Worm (Caenorhabditis elegans) whole organism, young adult: ENCODE measurements around the gene lrr-1.
A peak's percentile ranks its signal among the peaks of the same experiment; 100 is the strongest.

ENCODE experiments used
- B0035.1 ChIP-seq: sonication (generic microtip); optimal IDR thresholded peaks from 2 replicates; lab custom pipeline; 2016; ENCODE audit warnings: missing genetic modification characterization, mild to moderate bottlenecking, missing compliant biosample characterization, missing genotype, missing genetic modification reagents
- F22D6.2 ChIP-seq: sonication (generic microtip); optimal IDR thresholded peaks from 2 replicates; lab custom pipeline; 2016; ENCODE audit warnings: mild to moderate bottlenecking, missing genetic modification characterization, missing compliant biosample characterization
- F23B12.7 ChIP-seq: sonication (generic microtip); optimal IDR thresholded peaks from 2 replicates; lab custom pipeline; 2017; ENCODE audit warnings: missing genetic modification characterization, mild to moderate bottlenecking, missing compliant biosample characterization, antibody characterized with exemption, moderate library complexity; ENCODE audit not compliant: insufficient read depth
- F37B4.10 ChIP-seq: fragments of 200-800 bp; sonication (Bioruptor generic); IDR thresholded peaks from 2 replicates; pipeline ENCODE4 v1.3.6; 2022; ENCODE audit warnings: missing genetic modification characterization, missing compliant biosample characterization
- F55B11.4 ChIP-seq: sonication (generic microtip); optimal IDR thresholded peaks from 2 replicates; lab custom pipeline; 2016; ENCODE audit warnings: missing compliant biosample characterization, missing genetic modification characterization, borderline replicate concordance; ENCODE audit not compliant: insufficient read depth
- F57A8.1 ChIP-seq: fragments of 200-800 bp; sonication (Bioruptor generic); optimal IDR thresholded peaks from 2 replicates; lab custom pipeline; 2018; ENCODE audit warnings: mild to moderate bottlenecking, missing genetic modification characterization, moderate library complexity, missing compliant biosample characterization
- F57C9.4 ChIP-seq: sonication (generic microtip); optimal IDR thresholded peaks from 2 replicates; lab custom pipeline; 2017; ENCODE audit warnings: mild to moderate bottlenecking, missing genetic modification characterization, missing compliant biosample characterization
- Y53G8AR.9 ChIP-seq: fragments of 200-800 bp; sonication (Bioruptor generic); conservative IDR thresholded peaks from 2 replicates; pipeline ENCODE4 v1.3.6; 2022; ENCODE audit warnings: missing genetic modification reagents, missing genetic modification characterization, missing compliant biosample characterization
- ZK185.1 ChIP-seq: sonication (generic microtip); optimal IDR thresholded peaks from 2 replicates; lab custom pipeline; 2016; ENCODE audit warnings: mild to moderate bottlenecking, missing genetic modification characterization, missing compliant biosample characterization; ENCODE audit not compliant: poor library complexity, severe bottlenecking
- attf-5 ChIP-seq: fragments of 200-800 bp; sonication (Bioruptor generic); optimal IDR thresholded peaks from 2 replicates; lab custom pipeline; 2018; ENCODE audit warnings: mild to moderate bottlenecking, missing genetic modification characterization, missing compliant biosample characterization
- cebp-1 ChIP-seq, 2 experiments: fragments of 200-800 bp in 1 of 2; sonication (Bioruptor generic) in 1 of 2; sonication (generic microtip) in 1 of 2; IDR thresholded peaks in 1 of 2; optimal IDR thresholded peaks in 1 of 2; 2 replicates each; pipeline versions ENCODE4 v1.3.6 to Lab custom; 2017 to 2022; ENCODE audit warnings: missing compliant biosample characterization in 2 of 2, missing genetic modification characterization in 2 of 2, mild to moderate bottlenecking in 1 of 2, missing genetic modification reagents in 1 of 2, moderate library complexity in 1 of 2
- ceh-58 ChIP-seq: fragments of 200-800 bp; sonication (Bioruptor generic); IDR thresholded peaks from 2 replicates; pipeline ENCODE4 v1.3.6; 2022; ENCODE audit warnings: missing genetic modification characterization, missing compliant biosample characterization
- die-1 ChIP-seq: sonication (generic microtip); optimal IDR thresholded peaks from 2 replicates; lab custom pipeline; 2016; ENCODE audit warnings: missing genotype, mild to moderate bottlenecking, missing genetic modification characterization, missing compliant biosample characterization
- dox-1 ChIP-seq: fragments of 200-800 bp; sonication (Bioruptor generic); IDR thresholded peaks from 2 replicates; pipeline ENCODE4 v1.3.6; 2022; ENCODE audit warnings: missing genetic modification reagents, missing genetic modification characterization, missing compliant biosample characterization
- egl-18 ChIP-seq: fragments of 200-800 bp; sonication (Bioruptor generic); IDR thresholded peaks from 2 replicates; pipeline ENCODE4 v1.3.6; 2022; ENCODE audit warnings: missing genetic modification reagents, missing genetic modification characterization, missing compliant biosample characterization
- egl-44 ChIP-seq: fragments of 200-800 bp; sonication (Bioruptor generic); IDR thresholded peaks from 2 replicates; pipeline ENCODE4 v1.3.6; 2022; ENCODE audit warnings: missing genetic modification reagents, missing genetic modification characterization, missing compliant biosample characterization
- hmg-20 ChIP-seq: fragments of 200-800 bp; sonication (Bioruptor generic); IDR thresholded peaks from 2 replicates; pipeline ENCODE4 v1.3.6; 2022; ENCODE audit warnings: missing genetic modification reagents, missing genetic modification characterization, missing compliant biosample characterization
- lag-1 ChIP-seq: fragments of 200-800 bp; sonication (Bioruptor generic); IDR thresholded peaks from 2 replicates; pipeline ENCODE4 v1.3.6; 2022; ENCODE audit warnings: missing genetic modification reagents, missing genetic modification characterization, missing compliant biosample characterization
- lin-54 ChIP-seq: fragments of 200-800 bp; sonication (Bioruptor generic); optimal IDR thresholded peaks from 2 replicates; lab custom pipeline; 2018; ENCODE audit warnings: mild to moderate bottlenecking, missing genetic modification characterization, missing compliant biosample characterization
- lsl-1 ChIP-seq: fragments of 200-800 bp; sonication (Bioruptor generic); optimal IDR thresholded peaks from 2 replicates; lab custom pipeline; 2018; ENCODE audit warnings: mild to moderate bottlenecking, missing genetic modification characterization, moderate library complexity, missing compliant biosample characterization
- lsy-27 ChIP-seq: sonication (generic microtip); optimal IDR thresholded peaks from 2 replicates; lab custom pipeline; 2017; ENCODE audit warnings: missing genetic modification characterization, mild to moderate bottlenecking, missing compliant biosample characterization, antibody characterized with exemption, missing genotype, borderline replicate concordance; ENCODE audit not compliant: insufficient read depth
- madf-6 ChIP-seq: fragments of 200-800 bp; sonication (Bioruptor generic); IDR thresholded peaks from 2 replicates; pipeline ENCODE4 v1.3.6; 2022; ENCODE audit warnings: missing genetic modification reagents, missing genetic modification characterization, missing compliant biosample characterization
- mcd-1 ChIP-seq: fragments of 200-800 bp; sonication (Bioruptor generic); IDR thresholded peaks from 2 replicates; pipeline ENCODE4 v1.3.6; 2022; ENCODE audit warnings: missing genetic modification reagents, missing genetic modification characterization, missing compliant biosample characterization
- nfyb-1 ChIP-seq: fragments of 200-800 bp; sonication (Bioruptor generic); IDR thresholded peaks from 2 replicates; pipeline ENCODE4 v1.3.6; 2022; ENCODE audit warnings: missing genetic modification reagents, missing genetic modification characterization, missing compliant biosample characterization
- nhr-120 ChIP-seq: fragments of 200-800 bp; sonication (Bioruptor generic); IDR thresholded peaks from 2 replicates; pipeline ENCODE4 v1.3.6; 2022; ENCODE audit warnings: missing genetic modification characterization, missing compliant biosample characterization
- nhr-179 ChIP-seq: sonication (generic microtip); optimal IDR thresholded peaks from 2 replicates; lab custom pipeline; 2016; ENCODE audit warnings: mild to moderate bottlenecking, missing genetic modification characterization, missing compliant biosample characterization
- pbrm-1 ChIP-seq: fragments of 200-800 bp; sonication (Bioruptor generic); IDR thresholded peaks from 2 replicates; pipeline ENCODE4 v1.3.6; 2022; ENCODE audit warnings: missing genetic modification reagents, missing genetic modification characterization, missing compliant biosample characterization
- snpc-1.1 ChIP-seq: sonication (generic microtip); optimal IDR thresholded peaks from 2 replicates; lab custom pipeline; 2017; ENCODE audit warnings: missing genetic modification characterization, mild to moderate bottlenecking, missing compliant biosample characterization, antibody characterized with exemption, moderate library complexity, missing genotype, missing genetic modification reagents; ENCODE audit not compliant: insufficient read depth
- snpc-1.3 ChIP-seq: sonication (generic microtip); optimal IDR thresholded peaks from 2 replicates; lab custom pipeline; 2017; ENCODE audit warnings: missing genetic modification characterization, mild to moderate bottlenecking, missing compliant biosample characterization, antibody characterized with exemption, moderate library complexity, missing genotype, missing genetic modification reagents; ENCODE audit not compliant: insufficient read depth
- snpc-4 ChIP-seq, 5 experiments: fragments of 150-350 bp in 1 of 5; sonication (generic microtip) in 4 of 5; optimal IDR thresholded peaks; 2 replicates each; lab custom pipeline; 2014 to 2018; ENCODE audit warnings: missing genetic modification characterization in 5 of 5, missing biosample characterization in 3 of 5, antibody characterized with exemption in 2 of 5, mild to moderate bottlenecking in 2 of 5, missing compliant biosample characterization in 2 of 5, missing genotype in 2 of 5, moderate library complexity in 2 of 5, missing genetic modification reagents in 1 of 5
- sptf-2 ChIP-seq: fragments of 200-800 bp; sonication (Bioruptor generic); optimal IDR thresholded peaks from 2 replicates; lab custom pipeline; 2018; ENCODE audit warnings: mild to moderate bottlenecking, missing genetic modification characterization, missing compliant biosample characterization
- tbp1 ChIP-seq: fragments of 200-800 bp; sonication (Bioruptor generic); optimal IDR thresholded peaks from 2 replicates; lab custom pipeline; 2018; ENCODE audit warnings: mild to moderate bottlenecking, missing genetic modification characterization, missing compliant biosample characterization
- tbx-9 ChIP-seq: sonication (generic microtip); optimal IDR thresholded peaks from 2 replicates; lab custom pipeline; 2016; ENCODE audit warnings: borderline replicate concordance, missing genetic modification characterization, inconsistent platforms, missing compliant biosample characterization
- unc-130 ChIP-seq: sonication (generic microtip); optimal IDR thresholded peaks from 2 replicates; lab custom pipeline; 2016; ENCODE audit warnings: missing genetic modification reagents, missing genetic modification characterization, missing compliant biosample characterization
- zfh-2 ChIP-seq: fragments of 200-800 bp; sonication (Bioruptor generic); conservative IDR thresholded peaks from 2 replicates; pipeline ENCODE4 v1.3.6; 2022; ENCODE audit warnings: missing genetic modification reagents, missing genetic modification characterization, missing compliant biosample characterization
- ztf-22 ChIP-seq: fragments of 200-800 bp; sonication (Bioruptor generic); optimal IDR thresholded peaks from 2 replicates; lab custom pipeline; 2018; ENCODE audit warnings: mild to moderate bottlenecking, missing genetic modification characterization, moderate library complexity, missing compliant biosample characterization
- ztf-25 ChIP-seq: fragments of 200-800 bp; sonication (Bioruptor generic); IDR thresholded peaks from 2 replicates; pipeline ENCODE4 v1.3.6; 2022; ENCODE audit warnings: missing genetic modification reagents, missing genetic modification characterization, missing compliant biosample characterization
- ztf-26 ChIP-seq: sonication (generic microtip); optimal IDR thresholded peaks from 2 replicates; lab custom pipeline; 2017; ENCODE audit warnings: missing genetic modification characterization, missing compliant biosample characterization

The lrr-1 gene

DNA sequence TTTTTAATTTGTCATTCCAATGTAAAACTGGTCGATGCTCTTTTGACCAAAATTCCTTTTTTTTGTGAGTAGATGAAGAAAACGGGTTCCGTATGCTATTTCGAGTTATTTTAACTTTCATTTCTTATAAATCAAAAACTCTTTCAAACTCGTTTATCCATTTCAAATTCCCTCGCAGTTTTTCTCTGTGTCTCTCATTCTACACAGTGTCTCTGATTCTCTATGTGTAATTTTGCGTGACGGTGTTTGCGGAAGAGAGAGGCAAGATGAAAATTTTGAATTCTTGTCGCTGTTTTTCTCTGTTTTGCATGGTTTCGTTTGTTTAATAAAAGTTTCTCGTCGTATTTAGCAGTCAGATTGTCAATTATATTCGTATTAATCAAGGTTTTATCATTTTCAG is 37.1 kb downstream of the lrr-1 start, which contains the start of gene citk-2 (continued):
- TF ChIP-seq egl-18 (GFP tag; lab: Robert Waterston, UW) (0 out of 2 replicates have a peak, but pooled peaks have one; percentile 13), ceh-58 (GFP tag; lab: Robert Waterston, UW) (no peak), lsl-1 (GFP tag; lab: Kevin White, UChicago) (peak; percentile 30), zfh-2 (GFP tag; lab: Robert Waterston, UW) (no peak), F57C9.4 (tag; lab: Kevin White, UChicago) (no peak), dox-1 (GFP tag; lab: Robert Waterston, UW) (peak; percentile 30; the same call in 1 of the 2 replicates), snpc-1.3 (tag; lab: Kevin White, UChicago) (no peak), B0035.1 (tag; lab: Kevin White, UChicago) (no peak), egl-44 (GFP tag; lab: Robert Waterston, UW) (no peak), F22D6.2 (tag; lab: Kevin White, UChicago) (no peak)

ce11 chrII:4998657-4999056 is 37.6 kb downstream of the lrr-1 start, which contains the start of gene F59A6.11:
Gene F59A6.11 (minus strand): TSS chrII:4998757.
- no peak for TF ChIP-seq madf-6 (GFP tag; lab: Robert Waterston, UW)
- no peak for TF ChIP-seq lsy-27
- TF ChIP-seq ZK185.1 (tag; lab: Kevin White, UChicago): no peak
- TF ChIP-seq egl-18 (GFP tag; lab: Robert Waterston, UW): no peak
- no peak for TF ChIP-seq sptf-2 (GFP tag; lab: Kevin White, UChicago)
- no peak for TF ChIP-seq ztf-26
- no peak for TF ChIP-seq Y53G8AR.9 (GFP tag; lab: Robert Waterston, UW)

- no peak for TF ChIP-seq F55B11.4 (tag; lab: Kevin White, UChicago)
- no peak for TF ChIP-seq cebp-1 (GFP tag; IDR thresholded peaks at IDR 0.05; lab: Robert Waterston, UW)
- peak; percentile 37 for TF ChIP-seq cebp-1 (tag; optimal IDR thresholded peaks at IDR 0.05; lab: Kevin White, UChicago)
These were observed 41.3 kb downstream of the lrr-1 start, which contains the start of gene rnh-1.0 for ce11 chrII:4994939-4995338. Gene rnh-1.0 (plus strand): TSS chrII:4995327.

DNA sequence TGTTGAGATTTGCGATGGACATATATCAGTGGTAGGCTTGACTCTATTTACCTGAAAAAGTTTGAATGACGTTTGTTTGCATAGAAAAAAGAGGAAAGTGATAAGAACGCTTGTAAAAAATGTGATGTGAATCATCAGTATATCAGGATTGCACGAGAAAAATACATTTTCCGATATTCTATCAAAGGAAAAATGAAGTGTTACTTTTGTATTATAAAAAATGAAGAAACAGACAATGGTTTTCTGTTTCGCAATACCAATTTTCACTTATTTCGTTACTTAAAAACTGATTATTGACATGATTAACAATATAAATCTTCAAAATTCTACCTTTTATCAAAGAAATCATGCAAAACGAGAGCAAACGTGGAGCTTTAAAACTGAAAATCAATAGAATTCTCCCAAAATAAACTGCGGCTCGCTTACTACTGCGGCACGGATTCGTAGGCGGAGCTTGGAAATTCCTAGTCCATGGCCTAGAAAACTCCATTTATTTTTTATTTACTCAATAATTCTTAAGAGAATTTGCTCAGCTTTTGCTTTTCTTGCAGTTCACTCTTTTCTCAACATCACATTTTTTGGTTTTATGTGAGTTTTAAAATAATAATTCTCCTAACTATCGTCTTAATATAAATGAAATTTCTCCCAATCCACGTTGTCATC is 42.6 kb downstream of the lrr-1 start, which contains the start of the genes eif-1 and vps-24:
Gene eif-1 (minus strand): TSS at position 51 of the 663 bp plus-strand sequence.
Gene vps-24 (plus strand): TSS at position 469 of the 663 bp plus-strand sequence.
- TF ChIP-seq nfyb-1: no peak
- TF ChIP-seq ztf-25 (GFP tag; lab: Robert Waterston, UW): no peak
- TF ChIP-seq madf-6 (GFP tag; lab: Robert Waterston, UW): peak; percentile 51
- TF ChIP-seq die-1: no peak
- no peak; the same call in 1 of the 2 replicates for TF ChIP-seq pbrm-1
- TF ChIP-seq Y53G8AR.9 (GFP tag; lab: Robert Waterston, UW): no peak
- peak; percentile 7 for TF ChIP-seq unc-130 (GFP tag; lab: Kevin White, UChicago)
- no peak for TF ChIP-seq cebp-1 (GFP tag; IDR thresholded peaks at IDR 0.05; lab: Robert Waterston, UW)
- peak; percentile 45 for TF ChIP-seq cebp-1 (tag; optimal IDR thresholded peaks at IDR 0.05; lab: Kevin White, UChicago)
- peak; percentile 5 for TF ChIP-seq lin-54 (GFP tag; lab: Kevin White, UChicago)
- no peak for TF ChIP-seq nhr-179 (tag; lab: Kevin White, UChicago)
- no peak for TF ChIP-seq F37B4.10 (GFP tag; lab: Robert Waterston, UW)
- no peak for TF ChIP-seq snpc-4 (GFP tag; optimal IDR thresholded peaks at IDR 0.05; lab: Kevin White, UChicago)
- TF ChIP-seq snpc-4 (tag; optimal IDR thresholded peaks at IDR 0.05; lab: Kevin White, UChicago): peak in 2 of 4 experiments; percentile 14
- TF ChIP-seq mcd-1 (GFP tag; lab: Robert Waterston, UW): peak; percentile 42; the same call in 1 of the 2 replicates
- TF ChIP-seq F23B12.7 (tag; lab: Kevin White, UChicago): peak; percentile 12
- TF ChIP-seq attf-5: peak; percentile 75
- TF ChIP-seq tbp1: no peak
- no peak for TF ChIP-seq ceh-58 (GFP tag; lab: Robert Waterston, UW)
- TF ChIP-seq nhr-120 (GFP tag; lab: Robert Waterston, UW): no peak
- TF ChIP-seq lsl-1 (GFP tag; lab: Kevin White, UChicago): peak; percentile 48
- TF ChIP-seq hmg-20 (GFP tag; lab: Robert Waterston, UW): no peak
- TF ChIP-seq F57A8.1: no peak
- no peak for TF ChIP-seq lag-1
- TF ChIP-seq ztf-22: no peak
- TF ChIP-seq tbx-9: no peak
- TF ChIP-seq snpc-1.1 (tag; lab: Kevin White, UChicago): no peak
